Fruit fly (Drosophila melanogaster) whole organism, embryonic: ENCODE results near the gene Capr.
A peak's percentile ranks its signal among the peaks of the same experiment; 100 is the strongest.

Experiments used
- Ada2b ChIP-seq: fragments of 200-800 bp; sonication (Bioruptor generic); IDR thresholded peaks from 2 replicates; pipeline ENCODE4 v1.3.6; 2022; ENCODE audit warnings: missing biosample characterization, missing genetic modification characterization
- Adf1 ChIP-seq: fragments of 200-800 bp; sonication (Bioruptor generic); IDR thresholded peaks from 2 replicates; pipeline ENCODE4 v1.3.6; 2022; ENCODE audit warnings: missing biosample characterization, missing genetic modification characterization
- Awh ChIP-seq: fragments of 200-800 bp; sonication (Bioruptor generic); IDR thresholded peaks from 2 replicates; pipeline ENCODE4, ENCODE4 v1.3.6; 2022; ENCODE audit warnings: missing biosample characterization, missing genetic modification characterization
- B-H2 ChIP-seq: fragments of 200-800 bp; sonication (Bioruptor generic); optimal IDR thresholded peaks from 2 replicates; lab custom pipeline; 2018; ENCODE audit warnings: missing biosample characterization, mild to moderate bottlenecking, missing genetic modification characterization
- Bgb ChIP-seq: fragments of 200-800 bp; sonication (Bioruptor generic); IDR thresholded peaks from 2 replicates; pipeline ENCODE4 v1.3.6; 2022; ENCODE audit warnings: missing biosample characterization, missing genetic modification characterization; ENCODE audit not compliant: partially characterized antibody
- CG11093 ChIP-seq: fragments of 200-800 bp; sonication (Bioruptor generic); IDR thresholded peaks from 3 replicates; pipeline ENCODE4 v1.3.6; 2022; ENCODE audit warnings: missing biosample characterization, missing genetic modification characterization
- CG11398 ChIP-seq: fragments of 200-800 bp; sonication (Bioruptor generic); optimal IDR thresholded peaks from 2 replicates; lab custom pipeline; 2016; ENCODE audit warnings: missing biosample characterization, missing genetic modification characterization
- CG11504 ChIP-seq: fragments of 200-800 bp; sonication (Bioruptor generic); optimal IDR thresholded peaks from 3 replicates; lab custom pipeline; 2019; ENCODE audit warnings: missing biosample characterization, mild to moderate bottlenecking, missing genetic modification characterization, moderate library complexity
- CG13287 ChIP-seq: fragments of 200-800 bp; sonication (Bioruptor generic); IDR thresholded peaks from 2 replicates; pipeline ENCODE4 v1.3.6; 2022; ENCODE audit warnings: missing biosample characterization, missing genetic modification characterization; ENCODE audit not compliant: partially characterized antibody
- CG16863 ChIP-seq: fragments of 200-800 bp; sonication (Bioruptor generic); optimal IDR thresholded peaks from 3 replicates; lab custom pipeline; 2016; ENCODE audit warnings: missing biosample characterization, missing genetic modification characterization
- CG1832 ChIP-seq: fragments of 200-800 bp; sonication (Bioruptor generic); optimal IDR thresholded peaks from 2 replicates; lab custom pipeline; 2017; ENCODE audit warnings: missing biosample characterization, mild to moderate bottlenecking, missing genetic modification characterization, inconsistent platforms
- CG2199 ChIP-seq: fragments of 200-800 bp; sonication (Bioruptor generic); IDR thresholded peaks from 3 replicates; pipeline ENCODE4 v1.3.6; 2022; ENCODE audit warnings: missing biosample characterization, missing genetic modification characterization
- CG2202 ChIP-seq: fragments of 200-800 bp; sonication (Bioruptor generic); optimal IDR thresholded peaks from 2 replicates; lab custom pipeline; 2018; ENCODE audit warnings: missing biosample characterization, mild to moderate bottlenecking, missing genetic modification characterization
- CG6683 ChIP-seq: fragments of 200-800 bp; sonication (Bioruptor generic); optimal IDR thresholded peaks from 2 replicates; lab custom pipeline; 2017; ENCODE audit warnings: missing biosample characterization, mild to moderate bottlenecking, missing genetic modification characterization, missing genetic modification reagents
- CG7357 ChIP-seq: fragments of 200-800 bp; sonication (Bioruptor generic); IDR thresholded peaks from 3 replicates; pipeline ENCODE4 v1.3.6; 2022; ENCODE audit warnings: missing biosample characterization, missing genetic modification characterization
- CTCF ChIP-seq: fragments of 200-800 bp; sonication (Bioruptor generic); optimal IDR thresholded peaks from 2 replicates; lab custom pipeline; 2017; ENCODE audit warnings: missing biosample characterization, mild to moderate bottlenecking, missing genetic modification characterization, moderate library complexity
- CkIIα-i1 ChIP-seq: fragments of 200-800 bp; sonication (Bioruptor generic); IDR thresholded peaks from 2 replicates; pipeline ENCODE4 v1.3.6; 2022; ENCODE audit warnings: missing biosample characterization, missing genetic modification characterization
- Dfd ChIP-seq, 2 experiments: fragments of >200 bp; optimal IDR thresholded peaks; 2 replicates each; lab custom pipeline; 2017; ENCODE audit warnings: missing biosample characterization in 2 of 2, missing genetic modification characterization in 2 of 2
- Doc3 ChIP-seq: fragments of 200-800 bp; sonication (Bioruptor generic); IDR thresholded peaks from 3 replicates; pipeline ENCODE4 v1.3.6; 2022; ENCODE audit warnings: missing biosample characterization, missing genetic modification characterization; ENCODE audit not compliant: partially characterized antibody
- Ets65A ChIP-seq: fragments of 200-800 bp; sonication (Bioruptor generic); peaks from one replicate; lab custom pipeline; 2016; ENCODE audit warnings: missing biosample characterization, missing genetic modification characterization
- Hey ChIP-seq: fragments of 200-800 bp; sonication (Bioruptor generic); optimal IDR thresholded peaks from 3 replicates; lab custom pipeline; 2018; ENCODE audit warnings: missing biosample characterization, mild to moderate bottlenecking, missing genetic modification characterization
- Med ChIP-seq: fragments of 200-800 bp; sonication (Bioruptor generic); peaks from one replicate; lab custom pipeline; 2016; ENCODE audit warnings: missing biosample characterization, missing genetic modification characterization, mild to moderate bottlenecking, inconsistent platforms, moderate library complexity
- Mes4 ChIP-seq: fragments of 200-800 bp; sonication (Bioruptor generic); optimal IDR thresholded peaks from 2 replicates; lab custom pipeline; 2016; ENCODE audit warnings: missing biosample characterization, missing genetic modification characterization
- Oaz ChIP-seq: fragments of 200-800 bp; sonication (Bioruptor generic); IDR thresholded peaks from 2 replicates; pipeline ENCODE4 v1.3.6; 2022; ENCODE audit warnings: missing biosample characterization, missing genetic modification characterization
- bcd ChIP-seq: fragments of 200-800 bp; sonication (Bioruptor generic); optimal IDR thresholded peaks from 2 replicates; lab custom pipeline; 2017; ENCODE audit warnings: missing biosample characterization, mild to moderate bottlenecking, missing genetic modification characterization
- crc ChIP-seq: fragments of 200-800 bp; sonication (Bioruptor generic); optimal IDR thresholded peaks from 2 replicates; lab custom pipeline; 2016; ENCODE audit warnings: missing biosample characterization, missing genetic modification characterization
- crol ChIP-seq: fragments of 200-800 bp; sonication (Bioruptor generic); IDR thresholded peaks from 2 replicates; pipeline ENCODE4 v1.3.6; 2022; ENCODE audit warnings: missing biosample characterization, missing genetic modification characterization
- crp ChIP-seq, 2 experiments: fragments of 200-800 bp; sonication (Bioruptor generic); optimal IDR thresholded peaks; 2 replicates in 1 of 2; 3 replicates in 1 of 2; lab custom pipeline; 2017; ENCODE audit warnings: missing biosample characterization in 2 of 2, missing genetic modification characterization in 2 of 2, mild to moderate bottlenecking in 1 of 2, moderate library complexity in 1 of 2
- ewg ChIP-seq: fragments of 200-800 bp; sonication (Bioruptor generic); optimal IDR thresholded peaks from 3 replicates; lab custom pipeline; 2017; ENCODE audit warnings: mild to moderate bottlenecking, missing biosample characterization, missing genetic modification reagents, missing genetic modification characterization
- exex ChIP-seq: fragments of 200-800 bp; sonication (Bioruptor generic); optimal IDR thresholded peaks from 4 replicates; lab custom pipeline; 2018; ENCODE audit warnings: missing biosample characterization, mild to moderate bottlenecking, missing genetic modification characterization, moderate library complexity
- gcm ChIP-seq: fragments of 200-800 bp; sonication (Bioruptor generic); optimal IDR thresholded peaks from 2 replicates; lab custom pipeline; 2019; ENCODE audit warnings: missing biosample characterization, mild to moderate bottlenecking, missing genetic modification characterization, moderate library complexity
- ham ChIP-seq: fragments of 200-800 bp; sonication (Bioruptor generic); IDR thresholded peaks from 2 replicates; pipeline ENCODE4 v1.3.6; 2022; ENCODE audit warnings: missing biosample characterization, missing genetic modification characterization
- kni ChIP-seq: fragments of 200-800 bp; sonication (Bioruptor generic); optimal IDR thresholded peaks from 3 replicates; lab custom pipeline; 2017; ENCODE audit warnings: mild to moderate bottlenecking, missing biosample characterization, missing genetic modification reagents, missing genetic modification characterization
- maf-S ChIP-seq: fragments of 200-800 bp; sonication (Bioruptor generic); optimal IDR thresholded peaks from 2 replicates; lab custom pipeline; 2016; ENCODE audit warnings: missing biosample characterization, missing genetic modification characterization
- mam ChIP-seq: fragments of 200-800 bp; sonication (Bioruptor generic); optimal IDR thresholded peaks from 3 replicates; lab custom pipeline; 2016; ENCODE audit warnings: missing biosample characterization, missing genetic modification characterization
- p53 ChIP-seq: fragments of 200-800 bp; sonication (Bioruptor generic); optimal IDR thresholded peaks from 2 replicates; lab custom pipeline; 2016; ENCODE audit warnings: missing biosample characterization, missing genetic modification characterization
- peb ChIP-seq: fragments of 200-800 bp; sonication (Bioruptor generic); IDR thresholded peaks from 2 replicates; pipeline ENCODE4 v1.3.6; 2022; ENCODE audit warnings: missing biosample characterization, missing genetic modification characterization
- pita ChIP-seq: fragments of 200-800 bp; sonication (Bioruptor generic); optimal IDR thresholded peaks from 2 replicates; lab custom pipeline; 2017; ENCODE audit warnings: missing biosample characterization, mild to moderate bottlenecking, missing genetic modification characterization
- prd ChIP-seq, 3 experiments: fragments of >200 bp in 2 of 3; fragments of 200-800 bp in 1 of 3; sonication (Bioruptor generic) in 1 of 3; optimal IDR thresholded peaks in 2 of 3; IDR thresholded peaks in 1 of 3; 2 replicates in 2 of 3; 3 replicates in 1 of 3; pipeline versions ENCODE4 v1.3.6 to Lab custom; 2017 to 2022; ENCODE audit warnings: missing biosample characterization in 1 of 3, missing genetic modification characterization in 1 of 3
- pzg ChIP-seq: fragments of 200-800 bp; sonication (Bioruptor generic); optimal IDR thresholded peaks from 3 replicates; lab custom pipeline; 2018; ENCODE audit warnings: missing biosample characterization, mild to moderate bottlenecking, missing genetic modification characterization, moderate library complexity
- rib ChIP-seq: fragments of 200-800 bp; sonication (Bioruptor generic); IDR thresholded peaks from 2 replicates; pipeline ENCODE4 v1.3.6; 2022; ENCODE audit warnings: missing biosample characterization, missing genetic modification characterization
- row ChIP-seq: fragments of 200-800 bp; sonication (Bioruptor generic); IDR thresholded peaks from 3 replicates; pipeline ENCODE4 v1.3.6; 2022; ENCODE audit warnings: missing biosample characterization, missing genetic modification characterization
- salm ChIP-seq: fragments of 200-800 bp; sonication (Bioruptor generic); optimal IDR thresholded peaks from 2 replicates; lab custom pipeline; 2018; ENCODE audit warnings: missing biosample characterization, mild to moderate bottlenecking, missing genetic modification characterization
- sens ChIP-seq: fragments of 200-800 bp; sonication (Bioruptor generic); peaks from one replicate; lab custom pipeline; 2016; ENCODE audit warnings: missing biosample characterization, missing genetic modification characterization
- sna ChIP-seq: fragments of 200-800 bp; sonication (Bioruptor generic); IDR thresholded peaks from 2 replicates; pipeline ENCODE4 v1.3.6; 2022; ENCODE audit warnings: missing biosample characterization, missing genetic modification characterization; ENCODE audit not compliant: partially characterized antibody
- tll ChIP-seq, 2 experiments: fragments of 200-800 bp in 1 of 2; fragments of >200 bp in 1 of 2; sonication (Bioruptor generic) in 1 of 2; optimal IDR thresholded peaks; 2 replicates each; lab custom pipeline; 2017 to 2019; ENCODE audit warnings: missing biosample characterization in 2 of 2, missing genetic modification characterization in 2 of 2, mild to moderate bottlenecking in 1 of 2, moderate library complexity in 1 of 2
- vnd ChIP-seq: fragments of 200-800 bp; sonication (Bioruptor generic); IDR thresholded peaks from 3 replicates; pipeline ENCODE4 v1.3.6; 2022; ENCODE audit warnings: missing biosample characterization, missing genetic modification characterization; ENCODE audit not compliant: partially characterized antibody

Gene Capr

DNA sequence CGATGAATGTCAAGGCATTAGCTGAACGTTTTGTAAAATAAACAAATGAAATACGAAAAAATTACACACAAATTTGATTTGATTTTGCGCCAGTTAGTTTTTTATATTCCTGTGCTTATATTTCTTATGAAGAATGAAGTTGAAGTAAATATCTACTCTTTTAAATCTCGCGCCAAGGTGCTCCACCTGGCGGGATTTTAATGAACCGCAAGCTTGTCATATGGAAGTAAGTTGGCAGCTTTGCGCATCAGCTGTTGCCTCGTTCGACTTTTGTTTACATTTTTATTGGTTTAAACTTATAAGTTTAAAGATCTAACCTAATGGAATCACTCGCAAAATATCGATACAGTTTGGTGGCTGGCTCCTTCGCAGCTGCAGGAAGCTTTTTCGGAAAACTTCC lies 6.0 kb downstream of the Capr start, which contains the start of gene CG42495 (continued):
- TF ChIP-seq Bgb (GFP tag; lab: Robert Waterston, UW) (peak; percentile 35; the same call in 1 of the 2 replicates), crp (GFP tag; optimal IDR thresholded peaks at IDR 0.05; lab: Kevin White, UChicago) (peak; percentile 93 to 99), CG13287 (GFP tag; lab: Robert Waterston, UW) (peak; percentile 47; the same call in 1 of the 2 replicates), sna (GFP tag; lab: Robert Waterston, UW) (0 out of 2 replicates have a peak, but pooled peaks have one; percentile 34), CG11398 (GFP tag; lab: Kevin White, UChicago) (no peak), sens (GFP tag; lab: Kevin White, UChicago) (peak; percentile 82)

dm6 chr3L:18665594-18665993 lies 7.5 kb downstream of the Capr start:
- TF ChIP-seq CG11093 (GFP tag; lab: Robert Waterston, UW) (no peak), Awh (GFP tag; lab: Robert Waterston, UW) (no peak), CG2199 (GFP tag; lab: Robert Waterston, UW) (0 out of 3 replicates have a peak, but pooled peaks have one; percentile 38), Med (GFP tag; lab: Kevin White, UChicago) (peak; percentile 16), maf-S (no peak), Doc3 (GFP tag; lab: Robert Waterston, UW) (no peak), CTCF (GFP tag; lab: Kevin White, UChicago) (peak; percentile 7), peb (no peak), pita (GFP tag; lab: Kevin White, UChicago) (no peak), sna (GFP tag; lab: Robert Waterston, UW) (0 out of 2 replicates have a peak, but pooled peaks have one; percentile 18), CG11504 (peak; percentile 99), p53 (no peak), Dfd (GFP tag; optimal IDR thresholded peaks at IDR 0.05; lab: Kevin White, UChicago) (peak in 1 of 2 experiments; percentile 35), CG6683 (GFP tag; lab: Kevin White, UChicago) (no peak), Adf1 (GFP tag; lab: Robert Waterston, UW) (peak; percentile 17; the same call in 1 of the 2 replicates), gcm (GFP tag; lab: Kevin White, UChicago) (peak; percentile 54), exex (tag; lab: Kevin White, UChicago) (no peak)

DNA sequence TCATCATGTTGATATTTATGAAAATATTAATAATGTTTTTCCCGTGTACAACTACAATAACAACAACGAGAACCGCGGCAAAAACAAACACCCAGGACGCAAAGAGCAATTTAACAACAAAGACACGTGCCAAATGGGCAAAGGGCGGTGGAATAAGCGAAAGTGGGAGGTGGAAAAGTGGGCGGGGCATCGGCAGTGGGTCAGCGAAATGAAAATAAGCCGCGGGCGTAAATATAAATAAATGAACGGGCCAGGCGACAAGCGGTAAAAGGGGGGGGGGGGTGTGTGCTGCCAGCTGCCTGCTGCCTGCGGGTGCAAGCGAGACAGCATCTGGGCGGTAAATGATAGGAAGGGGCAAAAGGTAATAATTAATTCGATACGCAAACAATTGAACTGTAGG lies 19.4 kb downstream of the Capr start:
- TF ChIP-seq rib, result no peak
- TF ChIP-seq CG2202 (tag; lab: Kevin White, UChicago), result no peak
- no peak for TF ChIP-seq ewg (GFP tag; lab: Kevin White, UChicago)
- peak; percentile 68 for TF ChIP-seq Med (GFP tag; lab: Kevin White, UChicago)
- TF ChIP-seq CG7357 (GFP tag; lab: Robert Waterston, UW), result 0 out of 3 replicates have a peak, but pooled peaks have one; percentile 8
- no peak for TF ChIP-seq kni
- peak; percentile 75 for TF ChIP-seq sens (GFP tag; lab: Kevin White, UChicago)
- 0 out of 2 replicates have a peak, but pooled peaks have one; percentile 16 for TF ChIP-seq Ada2b (GFP tag; lab: Robert Waterston, UW)
- no peak for TF ChIP-seq bcd
- no peak for TF ChIP-seq vnd (GFP tag; lab: Robert Waterston, UW)
- TF ChIP-seq crc, result no peak
- TF ChIP-seq ham (GFP tag; lab: Robert Waterston, UW), result no peak
- TF ChIP-seq exex (tag; lab: Kevin White, UChicago), result no peak
- TF ChIP-seq Mes4, result no peak
- peak; percentile 61 for TF ChIP-seq crol (GFP tag; lab: Robert Waterston, UW)
- no peak for TF ChIP-seq CG16863 (GFP tag; lab: Kevin White, UChicago)
- TF ChIP-seq Hey, result peak; percentile 70
- TF ChIP-seq pzg (GFP tag; lab: Kevin White, UChicago), result no peak
- no peak for TF ChIP-seq salm (tag; lab: Kevin White, UChicago)
- TF ChIP-seq CG1832, result peak; percentile 37
- TF ChIP-seq B-H2 (GFP tag; lab: Kevin White, UChicago), result no peak
- no peak for TF ChIP-seq CkIIα-i1 (GFP tag; lab: Robert Waterston, UW)
- no peak for TF ChIP-seq mam (GFP tag; lab: Kevin White, UChicago)
- TF ChIP-seq Ets65A, result peak; percentile 54
- no peak for TF ChIP-seq tll (GFP tag; optimal IDR thresholded peaks at IDR 0.05; lab: Kevin White, UChicago)
- TF ChIP-seq Oaz (GFP tag; lab: Robert Waterston, UW), result no peak
- no peak for TF ChIP-seq prd (optimal IDR thresholded peaks at IDR 0.05; lab: Kevin White, UChicago)
- no peak for TF ChIP-seq prd (GFP tag; IDR thresholded peaks at IDR 0.05; lab: Robert Waterston, UW)
- TF ChIP-seq row (GFP tag; lab: Robert Waterston, UW), result no peak
